Fruit fly (Drosophila melanogaster) whole organism, wandering third instar larva: Measurements from ENCODE around the gene Glut1.
A peak's percentile ranks its signal among the peaks of the same experiment; 100 is the strongest.
"Not testable (repeated sequence)": the region's sequence is repeated elsewhere in the genome, so short reads cannot be mapped to it uniquely, and the experiment has no call there.

Experiments
- Abd-B ChIP-seq: fragments of >200 bp; optimal IDR thresholded peaks from 2 replicates; lab custom pipeline; 2017; ENCODE audit warnings: missing biosample characterization, missing genetic modification characterization
- CG32264 ChIP-seq: fragments of 200-800 bp; sonication (Bioruptor generic); optimal IDR thresholded peaks from 2 replicates; lab custom pipeline; 2016; ENCODE audit warnings: missing biosample characterization, missing genetic modification characterization
- CG9705 ChIP-seq: fragments of 200-800 bp; sonication (Bioruptor generic); optimal IDR thresholded peaks from 2 replicates; lab custom pipeline; 2018; ENCODE audit warnings: missing biosample characterization, mild to moderate bottlenecking, missing genetic modification characterization
- CrebA ChIP-seq: fragments of 200-800 bp; sonication (Bioruptor generic); optimal IDR thresholded peaks from 2 replicates; lab custom pipeline; 2016; ENCODE audit warnings: missing biosample characterization, mild to moderate bottlenecking, missing genetic modification characterization, borderline replicate concordance
- Dfd ChIP-seq: fragments of >200 bp; optimal IDR thresholded peaks from 2 replicates; lab custom pipeline; 2017; ENCODE audit warnings: missing biosample characterization, missing genetic modification characterization
- Dif ChIP-seq: fragments of 200-275, 200-300 bp; sonication (Bioruptor generic); optimal IDR thresholded peaks from 2 replicates; lab custom pipeline; 2018; ENCODE audit warnings: missing biosample characterization, missing genetic modification characterization; ENCODE audit not compliant: partially characterized antibody
- GATAd ChIP-seq: sonication (Bioruptor generic); optimal IDR thresholded peaks from 2 replicates; lab custom pipeline; 2016; ENCODE audit warnings: missing biosample characterization, missing genetic modification characterization
- HLH106 ChIP-seq: fragments of 200-800 bp; optimal IDR thresholded peaks from 3 replicates; lab custom pipeline; 2019; ENCODE audit warnings: missing biosample characterization, mild to moderate bottlenecking, missing genetic modification characterization, moderate library complexity
- Hnf4 ChIP-seq: fragments of 200-800 bp; sonication (Bioruptor generic); optimal IDR thresholded peaks from 2 replicates; lab custom pipeline; 2016; ENCODE audit warnings: missing biosample characterization, mild to moderate bottlenecking, missing genetic modification characterization
- Hr78 ChIP-seq: fragments of >200 bp; optimal IDR thresholded peaks from 2 replicates; lab custom pipeline; 2017; ENCODE audit warnings: missing biosample characterization, missing genetic modification characterization
- Hr83 ChIP-seq: fragments of 200-300 bp; sonication (Bioruptor generic); optimal IDR thresholded peaks from 2 replicates; lab custom pipeline; 2016; ENCODE audit warnings: missing biosample characterization, mild to moderate bottlenecking, missing genetic modification characterization, moderate library complexity; ENCODE audit not compliant: poor library complexity, severe bottlenecking
- Jra ChIP-seq: sonication (Bioruptor generic); optimal IDR thresholded peaks from 2 replicates; lab custom pipeline; 2016; ENCODE audit warnings: missing biosample characterization, missing genetic modification characterization
- Mio ChIP-seq: sonication (Bioruptor generic); optimal IDR thresholded peaks from 2 replicates; lab custom pipeline; 2016; ENCODE audit warnings: missing biosample characterization, missing genetic modification characterization
- Myc ChIP-seq: fragments of >200 bp; optimal IDR thresholded peaks from 2 replicates; lab custom pipeline; 2017
- OdsH ChIP-seq: fragments of 200-800 bp; sonication (Bioruptor generic); optimal IDR thresholded peaks from 2 replicates; lab custom pipeline; 2016; ENCODE audit warnings: missing biosample characterization, mild to moderate bottlenecking, missing genetic modification characterization
- Rel ChIP-seq, 2 experiments: fragments of 200-800 bp; sonication (Bioruptor generic) in 1 of 2; optimal IDR thresholded peaks; 2 replicates in 1 of 2; 3 replicates in 1 of 2; lab custom pipeline; 2016 to 2019; ENCODE audit warnings: mild to moderate bottlenecking in 2 of 2, missing biosample characterization in 2 of 2, missing genetic modification characterization in 2 of 2, moderate library complexity in 1 of 2
- Sp1 ChIP-seq: fragments of 200-800 bp; sonication (Bioruptor generic); optimal IDR thresholded peaks from 3 replicates; lab custom pipeline; 2019; ENCODE audit warnings: missing biosample characterization, mild to moderate bottlenecking, missing genetic modification characterization, moderate library complexity
- Vsx2 ChIP-seq: fragments of 200-300, 225-300 bp; sonication (Bioruptor generic); optimal IDR thresholded peaks from 2 replicates; lab custom pipeline; 2018; ENCODE audit warnings: missing biosample characterization, missing genetic modification characterization; ENCODE audit not compliant: partially characterized antibody
- br ChIP-seq: fragments of 200-800 bp; sonication (Bioruptor generic); optimal IDR thresholded peaks from 2 replicates; lab custom pipeline; 2016; ENCODE audit warnings: missing biosample characterization, missing genetic modification characterization
- brk ChIP-seq: fragments of 200-800 bp; sonication (Bioruptor generic); optimal IDR thresholded peaks from 2 replicates; lab custom pipeline; 2016; ENCODE audit warnings: missing biosample characterization, mild to moderate bottlenecking, missing genetic modification characterization
- dl ChIP-seq, 2 experiments: fragments of 175-275, 200-275 bp in 1 of 2; fragments of 200-275 bp in 1 of 2; sonication (Bioruptor generic); optimal IDR thresholded peaks; lab custom pipeline; 2018; ENCODE audit warnings: mild to moderate bottlenecking in 2 of 2, missing biosample characterization in 2 of 2, missing genetic modification characterization in 2 of 2, moderate library complexity in 2 of 2; ENCODE audit not compliant: partially characterized antibody in 2 of 2, insufficient read depth in 1 of 2
- dmrt93B ChIP-seq: fragments of 200-800 bp; sonication (Bioruptor generic); optimal IDR thresholded peaks from 2 replicates; lab custom pipeline; 2018; ENCODE audit warnings: missing biosample characterization, mild to moderate bottlenecking, missing genetic modification characterization
- dsf ChIP-seq: sonication (Bioruptor generic); optimal IDR thresholded peaks from 2 replicates; lab custom pipeline; 2016; ENCODE audit warnings: missing biosample characterization, missing genetic modification characterization, borderline replicate concordance
- ey ChIP-seq: fragments of 200-800 bp; sonication (Bioruptor generic); optimal IDR thresholded peaks from 2 replicates; lab custom pipeline; 2016; ENCODE audit warnings: missing biosample characterization, missing genetic modification characterization
- foxo ChIP-seq, 2 experiments: fragments of 200-800 bp; sonication (Bioruptor generic); optimal IDR thresholded peaks; 2 replicates in 1 of 2; 3 replicates in 1 of 2; lab custom pipeline; 2016 to 2017; ENCODE audit warnings: missing biosample characterization in 2 of 2, missing genetic modification characterization in 2 of 2
- fru ChIP-seq: fragments of 200-800 bp; sonication (Bioruptor generic); optimal IDR thresholded peaks from 3 replicates; lab custom pipeline; 2016; ENCODE audit warnings: missing biosample characterization, mild to moderate bottlenecking, missing genetic modification characterization
- h ChIP-seq: fragments of 200-800 bp; sonication (Bioruptor generic); optimal IDR thresholded peaks from 3 replicates; lab custom pipeline; 2016; ENCODE audit warnings: missing biosample characterization, mild to moderate bottlenecking, missing genetic modification characterization
- jim ChIP-seq: fragments of 175-275, 200-325 bp; sonication (Bioruptor generic); optimal IDR thresholded peaks from 2 replicates; lab custom pipeline; 2016; ENCODE audit warnings: missing biosample characterization, mild to moderate bottlenecking, missing genetic modification characterization
- lola ChIP-seq: fragments of >200 bp; optimal IDR thresholded peaks from 2 replicates; lab custom pipeline; 2017; ENCODE audit warnings: missing biosample characterization, missing genetic modification characterization
- pan ChIP-seq: fragments of >200 bp; optimal IDR thresholded peaks from 2 replicates; lab custom pipeline; 2017
- psq ChIP-seq: fragments of 200-800 bp; sonication (Bioruptor generic); optimal IDR thresholded peaks from 3 replicates; lab custom pipeline; 2017; ENCODE audit warnings: missing biosample characterization, mild to moderate bottlenecking, missing genetic modification characterization, moderate library complexity
- rgr ChIP-seq: fragments of 200-800 bp; sonication (Bioruptor generic); optimal IDR thresholded peaks from 3 replicates; lab custom pipeline; 2016; ENCODE audit warnings: missing biosample characterization, mild to moderate bottlenecking, missing genetic modification characterization
- sage ChIP-seq: fragments of 200-800 bp; sonication (Bioruptor generic); optimal IDR thresholded peaks from 2 replicates; lab custom pipeline; 2016; ENCODE audit warnings: missing biosample characterization, mild to moderate bottlenecking, missing genetic modification characterization
- sv ChIP-seq: fragments of 200-800 bp; sonication (Bioruptor generic); optimal IDR thresholded peaks from 3 replicates; lab custom pipeline; 2016; ENCODE audit warnings: missing biosample characterization, missing genetic modification characterization
- tai ChIP-seq: sonication (Bioruptor generic); optimal IDR thresholded peaks from 2 replicates; lab custom pipeline; 2016; ENCODE audit warnings: missing biosample characterization, missing genetic modification characterization
- usp ChIP-seq: fragments of >200 bp; optimal IDR thresholded peaks from 2 replicates; lab custom pipeline; 2017; ENCODE audit warnings: missing biosample characterization, missing genetic modification characterization
- woc ChIP-seq: sonication (Bioruptor generic); optimal IDR thresholded peaks from 2 replicates; lab custom pipeline; 2016; ENCODE audit warnings: missing biosample characterization, mild to moderate bottlenecking, missing genetic modification characterization

The Glut1 gene

DNA sequence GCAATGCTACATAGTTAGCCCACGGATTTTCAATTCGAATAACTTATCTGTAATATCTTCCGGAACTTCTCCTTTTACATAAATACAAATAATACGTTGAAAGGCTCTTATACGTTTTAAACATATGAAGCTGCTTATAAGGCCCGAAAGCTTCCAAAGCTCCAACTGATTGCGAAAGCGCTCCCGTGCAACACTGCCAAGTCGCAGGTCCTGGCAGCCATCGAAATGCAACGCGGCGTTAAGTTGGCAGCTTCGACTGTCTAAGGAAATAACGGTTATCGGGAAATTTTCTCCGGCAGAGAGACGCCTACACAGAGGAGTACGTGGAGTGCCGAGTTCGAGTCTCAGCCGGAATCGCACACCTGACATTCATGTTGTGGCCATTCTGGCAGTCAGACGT, at the start of gene Glut1:
Gene Glut1 (plus strand): TSS at position 393 of the 400 bp plus-strand sequence.
- no peak for TF ChIP-seq Dfd
- no peak for TF ChIP-seq dsf
- no peak for TF ChIP-seq CG9705 (GFP tag; lab: Kevin White, UChicago)
- TF ChIP-seq tai (GFP tag; lab: Kevin White, UChicago) = no peak
- TF ChIP-seq dmrt93B (GFP tag; lab: Kevin White, UChicago) = no peak
- TF ChIP-seq jim (GFP tag; lab: Kevin White, UChicago) = no peak
- no peak for TF ChIP-seq pan (lab: Kevin White, UChicago)
- TF ChIP-seq Abd-B (GFP tag; lab: Kevin White, UChicago) = no peak
- no peak for TF ChIP-seq CG32264
- TF ChIP-seq, all 38 proteins: peak for 0

- not testable (repeated sequence) for TF ChIP-seq CG32264; OdsH (GFP tag; lab: Kevin White, UChicago); woc (GFP tag; lab: Kevin White, UChicago)
- TF ChIP-seq, all 38 proteins: peak for 0; not testable (repeated sequence) for 38
These were observed 48.8 kb upstream of the Glut1 start, which contains the start of gene CG12502 for dm6 chr3L:865096-865495. CG12502 (plus strand) TSS chr3L:865396.

DNA sequence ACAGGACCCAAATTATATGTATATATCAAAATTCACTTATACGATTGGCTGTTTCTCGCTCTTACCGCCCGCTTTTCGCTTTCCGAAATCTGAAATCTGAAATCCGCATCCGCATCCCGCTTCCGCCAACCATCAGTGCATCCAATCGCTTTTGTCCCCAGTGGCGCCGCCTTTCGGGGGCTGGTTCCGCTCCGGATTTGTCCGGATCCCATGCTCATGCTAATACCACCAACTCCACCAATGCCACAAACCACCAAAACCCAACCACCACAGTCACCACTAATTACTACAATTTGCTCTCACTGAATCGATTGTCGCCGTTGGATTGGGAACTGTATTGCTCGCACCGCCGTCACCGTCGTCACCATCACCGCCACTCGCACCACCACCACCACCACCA, 45.1 kb upstream of the Glut1 start:
- TF ChIP-seq tai (GFP tag; lab: Kevin White, UChicago) (no peak), HLH106 (tag; lab: Kevin White, UChicago) (no peak), Hr78 (GFP tag; lab: Kevin White, UChicago) (no peak), dsf (no peak), psq (GFP tag; lab: Kevin White, UChicago) (no peak), Vsx2 (no peak), Jra (GFP tag; lab: Kevin White, UChicago) (no peak), ey (GFP tag; lab: Kevin White, UChicago) (no peak), Dif (no peak)

- no peak for TF ChIP-seq Rel (GFP tag; optimal IDR thresholded peaks at IDR 0.05; lab: Kevin White, UChicago)
- peak; percentile 68 for TF ChIP-seq Rel (tag; optimal IDR thresholded peaks at IDR 0.05; lab: Kevin White, UChicago)
- TF ChIP-seq Hr78 (GFP tag; lab: Kevin White, UChicago) = no peak
These were observed 42.2 kb upstream of the Glut1 start, which contains the start of gene Usp10 for dm6 chr3L:871713-872112. Usp10 (plus strand) TSS chr3L:871899.

- no peak for TF ChIP-seq jim (GFP tag; lab: Kevin White, UChicago)
- TF ChIP-seq ey (GFP tag; lab: Kevin White, UChicago) = peak; percentile 67
- TF ChIP-seq Mio (GFP tag; lab: Kevin White, UChicago) = no peak
- peak; percentile 6 for TF ChIP-seq dmrt93B (GFP tag; lab: Kevin White, UChicago)
- no peak for TF ChIP-seq Vsx2
- no peak for TF ChIP-seq Rel (GFP tag; optimal IDR thresholded peaks at IDR 0.05; lab: Kevin White, UChicago)
- TF ChIP-seq Rel (tag; optimal IDR thresholded peaks at IDR 0.05; lab: Kevin White, UChicago) = no peak
- peak; percentile 10 for TF ChIP-seq OdsH (GFP tag; lab: Kevin White, UChicago)
- TF ChIP-seq GATAd (GFP tag; lab: Kevin White, UChicago) = no peak
- no peak for TF ChIP-seq dsf
- TF ChIP-seq sage (GFP tag; lab: Kevin White, UChicago) = no peak
- TF ChIP-seq psq (GFP tag; lab: Kevin White, UChicago) = peak; percentile 60
- TF ChIP-seq Hr78 (GFP tag; lab: Kevin White, UChicago) = no peak
- peak; percentile 49 for TF ChIP-seq fru (GFP tag; lab: Kevin White, UChicago)
- TF ChIP-seq Hr83 = no peak
- TF ChIP-seq Dfd = peak; percentile 51
- TF ChIP-seq woc (GFP tag; lab: Kevin White, UChicago) = peak; percentile 74
- peak; percentile 38 for TF ChIP-seq sv (GFP tag; lab: Kevin White, UChicago)
- TF ChIP-seq Jra (GFP tag; lab: Kevin White, UChicago) = peak; percentile 3
- TF ChIP-seq foxo (GFP tag; optimal IDR thresholded peaks at IDR 0.05; lab: Kevin White, UChicago) = peak in 1 of 2 experiments; percentile 70
- peak; percentile 47 for TF ChIP-seq CG9705 (GFP tag; lab: Kevin White, UChicago)
- peak; percentile 37 for TF ChIP-seq Sp1 (GFP tag; lab: Kevin White, UChicago)
- TF ChIP-seq pan (lab: Kevin White, UChicago) = no peak
- peak; percentile 63 for TF ChIP-seq HLH106 (tag; lab: Kevin White, UChicago)
- TF ChIP-seq tai (GFP tag; lab: Kevin White, UChicago) = no peak
- TF ChIP-seq Dif = no peak
- peak; percentile 67 for TF ChIP-seq Hnf4 (GFP tag; lab: Kevin White, UChicago)
- peak; percentile 54 for TF ChIP-seq Myc (lab: Kevin White, UChicago)
- no peak for TF ChIP-seq usp
- TF ChIP-seq dl (GFP tag; optimal IDR thresholded peaks at IDR 0.05; lab: Kevin White, UChicago; ENCODE audit: insufficient read depth in 1 of 2, partially characterized antibody in 2 of 2) = no peak
- TF ChIP-seq Abd-B (GFP tag; lab: Kevin White, UChicago) = no peak
- no peak for TF ChIP-seq CG32264
- peak; percentile 60 for TF ChIP-seq rgr (GFP tag; lab: Kevin White, UChicago)
- TF ChIP-seq brk (GFP tag; lab: Kevin White, UChicago) = no peak
- TF ChIP-seq br (GFP tag; lab: Kevin White, UChicago) = peak; percentile 39
- TF ChIP-seq CrebA (GFP tag; lab: Kevin White, UChicago) = no peak
- TF ChIP-seq h (GFP tag; lab: Kevin White, UChicago) = peak; percentile 73
- no peak for TF ChIP-seq lola (GFP tag; lab: Kevin White, UChicago)
These were observed 41.4 kb upstream of the Glut1 start for dm6 chr3L:872389-872972.
